Worm (Caenorhabditis elegans) whole organism, L4 larva: ENCODE data around the gene srw-22.

Experiments used
- F37D6.2 ChIP-seq: sonication (generic microtip); optimal IDR thresholded peaks from 2 replicates; lab custom pipeline; 2016; ENCODE audit warnings: mild to moderate bottlenecking, missing genetic modification characterization, missing compliant biosample characterization
- Y48G9A.11 ChIP-seq: fragments of 200-800 bp; sonication (Bioruptor generic); IDR thresholded peaks from 2 replicates; pipeline ENCODE4 v1.3.6; 2022; ENCODE audit warnings: missing genetic modification reagents, missing genetic modification characterization, missing compliant biosample characterization
- aha-1 ChIP-seq: fragments of 150-350 bp; peaks from one replicate; lab custom pipeline; 2014; ENCODE audit warnings: missing biosample characterization, missing genetic modification characterization
- ama-1 ChIP-seq: fragments of 150-350 bp; optimal IDR thresholded peaks from 2 replicates; lab custom pipeline; 2014; ENCODE audit warnings: inconsistent platforms, mixed read lengths
- fos-1 ChIP-seq: fragments of 150-350 bp; optimal IDR thresholded peaks from 2 replicates; lab custom pipeline; 2014; ENCODE audit warnings: missing biosample characterization, missing genetic modification characterization
- lsy-2 ChIP-seq, 2 experiments: fragments of 150-350 bp in 1 of 2; sonication (generic microtip) in 1 of 2; optimal IDR thresholded peaks; 2 replicates each; lab custom pipeline; 2014 to 2017; ENCODE audit warnings: missing biosample characterization in 2 of 2, missing genetic modification characterization in 2 of 2
- madf-5 ChIP-seq, 2 experiments: fragments of 200-800 bp; sonication (Bioruptor generic); IDR thresholded peaks; 2 replicates each; pipeline ENCODE4 v1.3.6; 2022; ENCODE audit warnings: missing compliant biosample characterization in 2 of 2, missing genetic modification characterization in 2 of 2
- mep-1 ChIP-seq: fragments of 150-350 bp; sonication (generic microtip); optimal IDR thresholded peaks from 3 replicates; lab custom pipeline; 2014; ENCODE audit warnings: missing biosample characterization, missing genetic modification characterization
- nhr-237 ChIP-seq: sonication (generic microtip); optimal IDR thresholded peaks from 2 replicates; lab custom pipeline; 2017; ENCODE audit warnings: missing biosample characterization, missing genetic modification characterization
- nhr-25 ChIP-seq: sonication (generic microtip); optimal IDR thresholded peaks from 2 replicates; lab custom pipeline; 2017; ENCODE audit warnings: missing genetic modification characterization, mild to moderate bottlenecking, missing compliant biosample characterization, antibody characterized with exemption, moderate library complexity, borderline replicate concordance; ENCODE audit not compliant: insufficient read depth
- nhr-77 ChIP-seq: fragments of 150-350 bp; optimal IDR thresholded peaks from 2 replicates; lab custom pipeline; 2014; ENCODE audit warnings: missing biosample characterization, missing genetic modification characterization
- sdz-12 ChIP-seq: fragments of 200-800 bp; sonication (Bioruptor generic); optimal IDR thresholded peaks from 2 replicates; lab custom pipeline; 2018; ENCODE audit warnings: mild to moderate bottlenecking, missing genetic modification characterization, missing compliant biosample characterization
- zag-1 ChIP-seq: fragments of 150-350 bp; optimal IDR thresholded peaks from 2 replicates; lab custom pipeline; 2014; ENCODE audit warnings: missing biosample characterization, missing genetic modification characterization
- ztf-11 ChIP-seq: fragments of 150-350 bp; optimal IDR thresholded peaks from 2 replicates; lab custom pipeline; 2014; ENCODE audit warnings: missing biosample characterization, missing genetic modification characterization

DNA sequence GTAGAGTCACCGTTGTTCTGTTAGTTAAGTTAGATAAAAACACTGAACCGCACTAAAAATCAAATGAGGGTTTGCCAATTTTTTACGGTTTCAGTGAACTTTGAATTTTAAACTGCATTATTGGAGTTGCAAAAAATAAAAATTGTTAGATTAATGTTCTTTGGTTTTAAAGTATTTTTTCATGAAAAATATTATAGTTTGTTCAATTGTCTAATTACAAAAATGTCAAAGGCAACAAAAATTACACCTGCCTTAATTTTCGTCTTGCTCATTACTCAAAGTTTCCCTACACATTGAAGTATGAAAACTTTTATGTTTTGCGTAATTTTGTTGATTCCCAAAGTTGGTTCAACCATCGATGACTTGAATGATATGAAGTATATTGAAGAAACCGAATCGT lies 42.4 kb downstream of the srw-22 start, which contains the start of gene irld-62:
- TF ChIP-seq mep-1 (tag; lab: Kevin White, UChicago) (no peak), Y48G9A.11 (GFP tag; lab: Robert Waterston, UW) (no peak), zag-1 (tag; lab: Kevin White, UChicago) (no peak), madf-5 (GFP tag; IDR thresholded peaks at IDR 0.05; lab: Robert Waterston, UW) (no peak), aha-1 (tag; lab: Kevin White, UChicago) (no peak), ama-1 (lab: Kevin White, UChicago) (no peak), lsy-2 (tag; optimal IDR thresholded peaks at IDR 0.05; lab: Kevin White, UChicago) (no peak), sdz-12 (GFP tag; lab: Kevin White, UChicago) (no peak), fos-1 (tag; lab: Kevin White, UChicago) (no peak), nhr-237 (tag; lab: Kevin White, UChicago) (no peak), ztf-11 (tag; lab: Kevin White, UChicago) (no peak), F37D6.2 (no peak), nhr-25 (tag; lab: Kevin White, UChicago) (no peak), nhr-77 (tag; lab: Kevin White, UChicago) (no peak)
